Fruit fly (Drosophila melanogaster) ovary, adult (tissue): Measurements from ENCODE around the gene eIF2Bepsilon.

Experiments used
- CG17801 ChIP-seq: fragments of 200-800 bp; optimal IDR thresholded peaks from 2 replicates; lab custom pipeline; 2019; ENCODE audit warnings: missing biosample characterization, mild to moderate bottlenecking, missing genetic modification characterization, moderate library complexity; ENCODE audit not compliant: partially characterized antibody

The eIF2Bepsilon gene

DNA sequence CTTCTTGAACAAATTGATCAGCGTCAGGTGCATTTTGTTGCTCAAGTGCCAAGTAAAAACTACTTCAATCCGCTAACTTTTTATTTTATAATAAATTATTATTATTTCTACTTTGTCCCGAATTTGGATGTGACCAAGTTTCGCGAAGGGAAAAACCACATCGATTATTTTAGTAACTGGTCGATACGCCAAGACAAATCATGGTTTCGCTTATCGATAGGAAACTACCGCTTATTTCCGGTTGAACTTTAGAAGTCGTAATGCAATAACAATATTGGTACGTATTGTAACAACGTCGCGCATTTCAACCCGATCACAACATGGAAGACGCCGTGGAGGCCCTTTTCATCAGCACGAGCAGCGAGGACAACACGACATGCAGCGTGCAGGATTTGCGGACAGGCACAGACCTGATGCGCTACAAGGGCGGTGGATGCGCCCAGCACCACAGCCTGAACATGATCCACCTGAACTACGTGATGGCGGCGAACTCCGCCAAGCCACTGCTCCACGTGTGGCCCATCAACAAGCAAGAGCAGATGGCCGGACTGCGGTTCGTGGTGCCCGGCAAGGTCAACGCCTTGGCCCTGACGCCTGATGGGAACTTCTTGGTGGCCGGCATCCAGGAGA lies 45.5 kb downstream of the eIF2Bepsilon start, which contains the start of the genes CG14817 and CG14805:
Gene CG14817 (minus strand): TSS at position 164 of the 630 bp plus-strand sequence.
Gene CG14805 (plus strand): TSS at position 211 of the 630 bp plus-strand sequence.
- TF ChIP-seq CG17801 (GFP tag; lab: Kevin White, UChicago) = peak; percentile 93

DNA sequence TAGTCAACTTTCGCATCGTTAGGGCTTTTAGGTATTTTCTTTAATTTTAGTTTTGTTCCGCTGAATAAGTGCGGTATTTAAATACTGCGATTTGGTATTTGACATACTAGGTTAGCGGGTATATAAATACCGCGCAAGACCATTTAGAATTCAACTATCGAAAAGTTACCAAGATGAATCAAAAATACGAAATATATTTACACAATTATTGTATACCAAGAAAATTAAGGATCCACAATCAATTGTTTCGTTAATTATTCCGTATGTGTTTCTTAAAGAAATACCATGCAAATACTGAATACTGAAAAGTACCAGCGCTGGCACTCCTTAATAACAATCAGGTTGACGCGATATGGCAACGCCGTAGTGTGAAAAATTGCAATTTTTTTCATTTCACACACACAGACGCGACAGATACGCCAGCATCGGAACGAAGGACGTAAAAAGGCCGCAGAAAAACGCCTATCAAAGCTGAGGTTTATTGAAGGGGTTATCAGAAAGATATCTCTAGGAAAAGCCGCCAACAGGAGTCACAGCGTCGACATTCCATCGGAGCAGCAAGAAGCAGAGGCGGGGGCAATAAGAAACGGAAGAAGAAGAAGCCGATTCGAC lies 49.1 kb downstream of the eIF2Bepsilon start, which contains the start of the genes Pgam5 and Vps26:
Gene Pgam5 (minus strand): TSS at position 51 of the 612 bp plus-strand sequence.
Gene Vps26 (plus strand): TSS at position 339 of the 612 bp plus-strand sequence.
- TF ChIP-seq CG17801 (GFP tag; lab: Kevin White, UChicago) = no peak
